Worm (Caenorhabditis elegans): ENCODE measurements around the gene mrp-7.

DNA sequence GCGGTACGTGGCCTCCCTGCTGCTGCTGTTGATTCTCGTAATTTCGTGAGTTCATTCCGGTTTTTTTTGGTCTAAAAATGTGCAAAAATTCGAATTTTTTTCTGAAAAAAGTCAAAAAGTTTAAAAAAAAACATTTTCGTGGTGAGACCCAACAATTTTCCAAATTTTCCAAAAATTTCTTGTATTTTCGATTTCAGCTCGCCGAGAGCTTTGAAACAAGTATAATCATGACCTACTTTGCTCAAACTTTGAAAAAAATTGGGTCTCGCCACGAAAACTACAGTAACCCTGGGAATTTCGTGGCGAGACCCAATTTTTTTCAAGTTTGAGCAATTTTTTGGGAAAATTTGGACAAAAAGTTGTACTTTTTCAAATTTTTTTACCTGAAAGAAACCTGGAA lies 33.8 kb upstream of the mrp-7 start, which contains the start of gene Y43F8C.6:
- TF ChIP-seq dpff-1 (tag; optimal IDR thresholded peaks at IDR 0.05) (no peak), hmg-1.2 (GFP tag; IDR thresholded peaks at IDR 0.05) (no peak), pha-4 (tag; optimal IDR thresholded peaks at IDR 0.05) (no peak), sptf-2 (GFP tag; optimal IDR thresholded peaks at IDR 0.05) (no peak)
